Worm (Caenorhabditis elegans) whole organism, late embryonic: ENCODE data around the gene dpf-2.

ENCODE experiments used
- K09A11.1 ChIP-seq: sonication (generic microtip); optimal IDR thresholded peaks from 2 replicates; lab custom pipeline; 2017; ENCODE audit warnings: antibody characterized with exemption, mild to moderate bottlenecking, missing genetic modification characterization, missing compliant biosample characterization; ENCODE audit not compliant: insufficient read depth
- T23F11.4 ChIP-seq: fragments of 200-800 bp; sonication (Bioruptor generic); optimal IDR thresholded peaks from 2 replicates; lab custom pipeline; 2018; ENCODE audit warnings: mild to moderate bottlenecking, missing genetic modification characterization, missing compliant biosample characterization
- ceh-45 ChIP-seq: fragments of 200-800 bp; sonication (Bioruptor generic); IDR thresholded peaks from 2 replicates; pipeline ENCODE4 v1.3.6; 2022; ENCODE audit warnings: missing genetic modification reagents, missing genetic modification characterization, missing compliant biosample characterization
- dve-1 ChIP-seq: sonication (generic microtip); optimal IDR thresholded peaks from 2 replicates; lab custom pipeline; 2017; ENCODE audit warnings: antibody characterized with exemption, mild to moderate bottlenecking, missing genetic modification characterization, missing compliant biosample characterization
- hlh-30 ChIP-seq: sonication (generic microtip); optimal IDR thresholded peaks from 2 replicates; lab custom pipeline; 2017; ENCODE audit warnings: antibody characterized with exemption, missing genetic modification characterization, missing compliant biosample characterization; ENCODE audit not compliant: insufficient read depth
- lin-11 ChIP-seq: fragments of 200-800 bp; sonication (Bioruptor generic); optimal IDR thresholded peaks from 2 replicates; lab custom pipeline; 2018; ENCODE audit warnings: mild to moderate bottlenecking, missing genetic modification characterization, missing compliant biosample characterization
- mec-3 ChIP-seq: sonication (generic microtip); optimal IDR thresholded peaks from 2 replicates; lab custom pipeline; 2016; ENCODE audit warnings: borderline replicate concordance, missing genetic modification characterization, missing compliant biosample characterization
- nfya-1 ChIP-seq: sonication (generic microtip); optimal IDR thresholded peaks from 2 replicates; lab custom pipeline; 2017; ENCODE audit warnings: missing genetic modification characterization, mild to moderate bottlenecking, missing compliant biosample characterization, antibody characterized with exemption, moderate library complexity
- npax-4 ChIP-seq: sonication (generic microtip); optimal IDR thresholded peaks from 2 replicates; lab custom pipeline; 2016; ENCODE audit warnings: missing genetic modification characterization, missing compliant biosample characterization
- pax-1 ChIP-seq: fragments of 150-350 bp; optimal IDR thresholded peaks from 2 replicates; lab custom pipeline; 2014; ENCODE audit warnings: missing biosample characterization, missing genetic modification characterization
- rnt-1 ChIP-seq: sonication (generic microtip); optimal IDR thresholded peaks from 2 replicates; lab custom pipeline; 2016; ENCODE audit warnings: missing genetic modification characterization, missing compliant biosample characterization
- ttx-3 ChIP-seq: sonication (generic microtip); optimal IDR thresholded peaks from 2 replicates; lab custom pipeline; 2016; ENCODE audit warnings: missing genetic modification reagents, missing genetic modification characterization, missing compliant biosample characterization

DNA sequence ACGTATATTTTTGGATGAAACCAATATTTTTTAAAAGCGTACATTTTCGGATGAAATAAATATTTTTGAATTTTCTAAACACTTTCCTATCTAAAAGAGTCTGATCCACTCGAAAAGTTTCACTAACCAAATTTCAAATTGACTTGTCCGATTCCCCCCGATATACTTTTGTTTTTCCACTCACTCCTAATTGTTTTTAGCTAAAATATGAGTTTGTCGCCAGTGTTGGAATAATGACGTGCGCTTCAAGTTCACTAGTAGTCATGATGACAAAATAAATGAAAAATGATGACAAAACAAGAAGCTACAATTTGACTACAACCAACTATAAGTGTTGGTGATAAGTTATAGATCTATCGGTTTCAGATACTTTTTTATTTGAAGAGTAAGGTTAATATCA, 22.8 kb upstream of the dpf-2 start:
- TF ChIP-seq dve-1 (tag; lab: Kevin White, UChicago) (no peak), ttx-3 (no peak), pax-1 (no peak), K09A11.1 (tag; lab: Kevin White, UChicago) (no peak), rnt-1 (tag; lab: Kevin White, UChicago) (no peak), ceh-45 (GFP tag; lab: Robert Waterston, UW) (no peak), T23F11.4 (GFP tag; lab: Kevin White, UChicago) (no peak), hlh-30 (tag; lab: Kevin White, UChicago) (no peak), mec-3 (tag; lab: Kevin White, UChicago) (no peak), npax-4 (tag; lab: Kevin White, UChicago) (no peak), lin-11 (tag; lab: Kevin White, UChicago) (no peak), nfya-1 (tag; lab: Kevin White, UChicago) (no peak)
